Worm (Caenorhabditis elegans) whole organism, mixed stage, embryonic: ENCODE results near the gene oma-2.
A peak's percentile ranks its signal among the peaks of the same experiment; 100 is the strongest.

ENCODE experiments used
- M03D4.4 ChIP-seq: sonication (generic microtip); optimal IDR thresholded peaks from 2 replicates; lab custom pipeline; 2017; ENCODE audit warnings: mild to moderate bottlenecking, missing genetic modification characterization, missing compliant biosample characterization
- bed-3 ChIP-seq: fragments of 200-800 bp; sonication (Bioruptor generic); optimal IDR thresholded peaks from 3 replicates; lab custom pipeline; 2018; ENCODE audit warnings: mild to moderate bottlenecking, missing genetic modification characterization, moderate library complexity, missing compliant biosample characterization
- blmp-1 ChIP-seq: fragments of 150-350 bp; optimal IDR thresholded peaks from 2 replicates; lab custom pipeline; 2014; ENCODE audit warnings: missing biosample characterization, missing genetic modification characterization
- ceh-39 ChIP-seq: fragments of 150-350 bp; optimal IDR thresholded peaks from 2 replicates; lab custom pipeline; 2014; ENCODE audit warnings: missing biosample characterization, missing genetic modification characterization
- ceh-43 ChIP-seq: fragments of 200-800 bp; sonication (Bioruptor generic); optimal IDR thresholded peaks from 2 replicates; lab custom pipeline; 2018; ENCODE audit warnings: mild to moderate bottlenecking, missing genetic modification characterization, moderate library complexity, missing compliant biosample characterization
- ceh-83 ChIP-seq: fragments of 200-800 bp; sonication (Bioruptor generic); optimal IDR thresholded peaks from 2 replicates; lab custom pipeline; 2018; ENCODE audit warnings: mild to moderate bottlenecking, missing genetic modification characterization, missing compliant biosample characterization
- ces-1 ChIP-seq: fragments of 150-350 bp; optimal IDR thresholded peaks from 2 replicates; lab custom pipeline; 2014; ENCODE audit warnings: missing biosample characterization, missing genetic modification reagents, missing genetic modification characterization
- cnd-1 ChIP-seq: fragments of 200-800 bp; sonication (Bioruptor generic); optimal IDR thresholded peaks from 2 replicates; lab custom pipeline; 2018; ENCODE audit warnings: mild to moderate bottlenecking, missing genetic modification characterization, missing compliant biosample characterization
- elt-1 ChIP-seq: sonication (generic microtip); optimal IDR thresholded peaks from 2 replicates; lab custom pipeline; 2017; ENCODE audit warnings: missing genetic modification characterization, mild to moderate bottlenecking, missing compliant biosample characterization, antibody characterized with exemption, moderate library complexity, borderline replicate concordance; ENCODE audit not compliant: insufficient read depth
- elt-3 ChIP-seq: fragments of 150-350 bp; optimal IDR thresholded peaks from 2 replicates; lab custom pipeline; 2014; ENCODE audit warnings: missing biosample characterization, missing genetic modification characterization
- flh-1 ChIP-seq: fragments of 200-800 bp; sonication (Bioruptor generic); optimal IDR thresholded peaks from 2 replicates; lab custom pipeline; 2018; ENCODE audit warnings: mild to moderate bottlenecking, missing genetic modification characterization, moderate library complexity, missing compliant biosample characterization
- ham-2 ChIP-seq: fragments of 200-800 bp; sonication (Bioruptor generic); optimal IDR thresholded peaks from 2 replicates; lab custom pipeline; 2018; ENCODE audit warnings: mild to moderate bottlenecking, missing genetic modification characterization, missing compliant biosample characterization
- hlh-1 ChIP-seq: fragments of 150-350 bp; optimal IDR thresholded peaks from 2 replicates; lab custom pipeline; 2014; ENCODE audit warnings: missing biosample characterization, missing genetic modification reagents, missing genetic modification characterization
- lin-13 ChIP-seq: fragments of 150-350 bp; optimal IDR thresholded peaks from 2 replicates; lab custom pipeline; 2014; ENCODE audit warnings: missing biosample characterization, missing genetic modification characterization
- lin-32 ChIP-seq: fragments of 200-800 bp; sonication (Bioruptor generic); optimal IDR thresholded peaks from 2 replicates; lab custom pipeline; 2018; ENCODE audit warnings: mild to moderate bottlenecking, missing genetic modification characterization, missing compliant biosample characterization
- lsy-2 ChIP-seq: fragments of 150-350 bp; optimal IDR thresholded peaks from 2 replicates; lab custom pipeline; 2014; ENCODE audit warnings: missing biosample characterization, missing genetic modification characterization
- mab-5 ChIP-seq: fragments of 150-350 bp; optimal IDR thresholded peaks from 2 replicates; lab custom pipeline; 2014; ENCODE audit warnings: missing biosample characterization, missing genetic modification characterization
- mls-2 ChIP-seq: sonication (generic microtip); optimal IDR thresholded peaks from 2 replicates; lab custom pipeline; 2016; ENCODE audit warnings: mild to moderate bottlenecking, missing genetic modification characterization, moderate library complexity, missing compliant biosample characterization
- nhr-12 ChIP-seq: fragments of 150-350 bp; optimal IDR thresholded peaks from 2 replicates; lab custom pipeline; 2014; ENCODE audit warnings: missing biosample characterization, missing genetic modification characterization
- nhr-2 ChIP-seq: fragments of 150-350 bp; optimal IDR thresholded peaks from 2 replicates; lab custom pipeline; 2014; ENCODE audit warnings: missing biosample characterization, missing genetic modification characterization
- nhr-237 ChIP-seq: fragments of 150-350 bp; optimal IDR thresholded peaks from 2 replicates; lab custom pipeline; 2014; ENCODE audit warnings: missing biosample characterization, missing genetic modification characterization
- nhr-28 ChIP-seq: fragments of 150-350 bp; optimal IDR thresholded peaks from 2 replicates; lab custom pipeline; 2014; ENCODE audit warnings: missing biosample characterization, missing genetic modification characterization
- nhr-76 ChIP-seq: sonication (generic microtip); optimal IDR thresholded peaks from 2 replicates; lab custom pipeline; 2017; ENCODE audit warnings: missing biosample characterization, missing genetic modification characterization
- pha-4 ChIP-seq: fragments of 150-350 bp; optimal IDR thresholded peaks from 2 replicates; lab custom pipeline; 2018; ENCODE audit warnings: missing biosample characterization, missing genetic modification reagents, missing genetic modification characterization
- sem-2 ChIP-seq: fragments of 200-800 bp; sonication (Bioruptor generic); optimal IDR thresholded peaks from 2 replicates; lab custom pipeline; 2018; ENCODE audit warnings: mild to moderate bottlenecking, missing genetic modification characterization, missing compliant biosample characterization
- snpc-4 ChIP-seq: fragments of 150-350 bp; optimal IDR thresholded peaks from 2 replicates; lab custom pipeline; 2014; ENCODE audit warnings: missing biosample characterization, missing genetic modification characterization
- sptf-1 ChIP-seq: sonication (generic microtip); optimal IDR thresholded peaks from 2 replicates; lab custom pipeline; 2017; ENCODE audit warnings: mild to moderate bottlenecking, missing genetic modification characterization, moderate library complexity, missing compliant biosample characterization
- tbx-8 ChIP-seq: fragments of 200-800 bp; sonication (Bioruptor generic); optimal IDR thresholded peaks from 2 replicates; lab custom pipeline; 2018; ENCODE audit warnings: mild to moderate bottlenecking, missing genetic modification characterization, moderate library complexity, missing compliant biosample characterization
- unc-39 ChIP-seq: fragments of 150-350 bp; optimal IDR thresholded peaks from 2 replicates; lab custom pipeline; 2014; ENCODE audit warnings: missing biosample characterization, missing genetic modification characterization
- unc-62 ChIP-seq: fragments of 150-350 bp; optimal IDR thresholded peaks from 2 replicates; lab custom pipeline; 2014; ENCODE audit warnings: missing biosample characterization, missing genetic modification reagents, missing genetic modification characterization
- ztf-11 ChIP-seq: fragments of 150-350 bp; optimal IDR thresholded peaks from 2 replicates; lab custom pipeline; 2014; ENCODE audit warnings: missing biosample characterization, missing genetic modification characterization

Gene oma-2

ce11 chrV:8034811-8035210, 5.6 kb downstream of the oma-2 start, which contains the start of gene algn-12:
Gene algn-12 (plus strand): TSS chrV:8035111.
- TF ChIP-seq ham-2 (GFP tag; lab: Kevin White, UChicago) = no peak
- no peak for TF ChIP-seq nhr-76 (tag; lab: Kevin White, UChicago)
- no peak for TF ChIP-seq flh-1 (GFP tag; lab: Kevin White, UChicago)
- TF ChIP-seq tbx-8 = no peak
- no peak for TF ChIP-seq ceh-83
- no peak for TF ChIP-seq unc-62 (GFP tag; lab: Kevin White, UChicago)
- TF ChIP-seq elt-3 (tag; lab: Kevin White, UChicago) = no peak
- TF ChIP-seq M03D4.4 (tag; lab: Kevin White, UChicago) = no peak
- no peak for TF ChIP-seq lin-13 (tag; lab: Kevin White, UChicago)
- TF ChIP-seq cnd-1 (tag; lab: Kevin White, UChicago) = no peak
- TF ChIP-seq bed-3 (GFP tag; lab: Kevin White, UChicago) = no peak
- TF ChIP-seq lin-32 (GFP tag; lab: Kevin White, UChicago) = no peak

- TF ChIP-seq blmp-1 (tag; lab: Kevin White, UChicago) (no peak), mab-5 (no peak), bed-3 (GFP tag; lab: Kevin White, UChicago) (no peak), snpc-4 (no peak), ceh-39 (tag; lab: Kevin White, UChicago) (no peak), ces-1 (GFP tag; lab: Kevin White, UChicago) (no peak), nhr-76 (tag; lab: Kevin White, UChicago) (no peak), M03D4.4 (tag; lab: Kevin White, UChicago) (no peak), unc-39 (tag; lab: Kevin White, UChicago) (no peak)
Measured at ce11 chrV:8035947-8036346, 6.7 kb downstream of the oma-2 start, which contains the start of gene ZC513.14. Gene ZC513.14 (minus strand): TSS chrV:8036047.

ce11 chrV:8039085-8039525, 9.9 kb downstream of the oma-2 start:
- TF ChIP-seq flh-1 (GFP tag; lab: Kevin White, UChicago) = no peak
- TF ChIP-seq sptf-1 (tag; lab: Kevin White, UChicago) = peak; percentile 14

ce11 chrV:8039606-8040005, 10.4 kb downstream of the oma-2 start:
- no peak for TF ChIP-seq elt-1 (tag; lab: Kevin White, UChicago)
- TF ChIP-seq elt-3 (tag; lab: Kevin White, UChicago) = no peak
- TF ChIP-seq sptf-1 (tag; lab: Kevin White, UChicago) = no peak
- TF ChIP-seq ham-2 (GFP tag; lab: Kevin White, UChicago) = no peak
- no peak for TF ChIP-seq ceh-43 (GFP tag; lab: Kevin White, UChicago)
- no peak for TF ChIP-seq nhr-28
- TF ChIP-seq mls-2 (tag; lab: Kevin White, UChicago) = no peak

ce11 chrV:8040247-8041084, 11.2 kb downstream of the oma-2 start:
- peak; percentile 52 for TF ChIP-seq elt-3 (tag; lab: Kevin White, UChicago)
- peak; percentile 70 for TF ChIP-seq blmp-1 (tag; lab: Kevin White, UChicago)
- peak; percentile 43 for TF ChIP-seq unc-62 (GFP tag; lab: Kevin White, UChicago)
- no peak for TF ChIP-seq lin-32 (GFP tag; lab: Kevin White, UChicago)
- no peak for TF ChIP-seq ceh-39 (tag; lab: Kevin White, UChicago)
- TF ChIP-seq nhr-2 = no peak
- TF ChIP-seq tbx-8 = peak; percentile 38

ce11 chrV:8041336-8041868, 12.2 kb downstream of the oma-2 start:
- TF ChIP-seq hlh-1 (tag; lab: Kevin White, UChicago) (no peak), sem-2 (GFP tag; lab: Kevin White, UChicago) (no peak), elt-3 (tag; lab: Kevin White, UChicago) (no peak), ztf-11 (no peak), ceh-43 (GFP tag; lab: Kevin White, UChicago) (no peak), pha-4 (tag; lab: Kevin White, UChicago) (no peak), unc-62 (GFP tag; lab: Kevin White, UChicago) (no peak), cnd-1 (tag; lab: Kevin White, UChicago) (no peak), lsy-2 (tag; lab: Kevin White, UChicago) (no peak), mls-2 (tag; lab: Kevin White, UChicago) (no peak), nhr-237 (tag; lab: Kevin White, UChicago) (no peak), M03D4.4 (tag; lab: Kevin White, UChicago) (no peak), nhr-12 (no peak), tbx-8 (no peak), snpc-4 (no peak), lin-13 (tag; lab: Kevin White, UChicago) (no peak), nhr-28 (no peak), nhr-76 (tag; lab: Kevin White, UChicago) (no peak)
